Worm (Caenorhabditis elegans): ENCODE data around the gene nhr-148.

- TF ChIP-seq zfp-3 (GFP tag; conservative IDR thresholded peaks at IDR 0.05) (no peak), aha-1 (tag) (no peak), nhr-11 (tag; optimal IDR thresholded peaks at IDR 0.05) (no peak)
Observed at ce11 chrV:7339831-7340230, 2.1 kb upstream of the nhr-148 start, which contains the start of gene srh-187.
